Fruit fly (Drosophila melanogaster): Measurements from ENCODE around the gene CG2126.

CG2126 gene

dm6 chr3R:31758587-31759167, 17.8 kb downstream of the CG2126 start, which contains the start of gene CG2187 (continued):
- TF ChIP-seq CG7963 (GFP tag; IDR thresholded peaks at IDR 0.05; ENCODE audit: partially characterized antibody) (no peak), CG7271 (tag; optimal IDR thresholded peaks at IDR 0.05) (no peak), Xbp1 (GFP tag; optimal IDR thresholded peaks at IDR 0.05) (no peak), CG33557 (GFP tag; optimal IDR thresholded peaks at IDR 0.05) (no peak), ci (GFP tag; IDR thresholded peaks at IDR 0.05) (peak; percentile 60), CG13775 (GFP tag; optimal IDR thresholded peaks at IDR 0.05) (no peak), Fer1 (GFP tag; optimal IDR thresholded peaks at IDR 0.05) (no peak), CG12104 (GFP tag; optimal IDR thresholded peaks at IDR 0.05) (peak; percentile 12), Lhr (GFP tag; optimal IDR thresholded peaks at IDR 0.05) (no peak), CG3407 (GFP tag; optimal IDR thresholded peaks at IDR 0.05) (peak; percentile 0), Pdp1 (GFP tag; optimal IDR thresholded peaks at IDR 0.05) (peak in 1 of 2 experiments; percentile 35), gt (GFP tag; IDR thresholded peaks at IDR 0.05) (no peak), CG8765 (GFP tag; IDR thresholded peaks at IDR 0.05) (no peak), CG17385 (GFP tag; optimal IDR thresholded peaks at IDR 0.05) (peak; percentile 7), CG18599 (GFP tag; optimal IDR thresholded peaks at IDR 0.05) (peak; percentile 45), HHEX (GFP tag; optimal IDR thresholded peaks at IDR 0.05) (peak; percentile 11), cas (GFP tag; IDR thresholded peaks at IDR 0.05) (no peak), Xrp1 (GFP tag; IDR thresholded peaks at IDR 0.05) (0 out of 2 replicates have a peak, but pooled peaks have one; percentile 30), CG6813 (GFP tag; optimal IDR thresholded peaks at IDR 0.05) (peak; percentile 39), Blimp-1 (GFP tag; optimal IDR thresholded peaks at IDR 0.05) (no peak), scrt (GFP tag; optimal IDR thresholded peaks at IDR 0.05) (no peak), Dbx (GFP tag; IDR thresholded peaks at IDR 0.05) (peak; percentile 18; the same call in 1 of the 3 replicates), mirr (GFP tag; optimal IDR thresholded peaks at IDR 0.05) (peak; percentile 0), D19B (GFP tag; optimal IDR thresholded peaks at IDR 0.05) (no peak), CG15269 (tag; optimal IDR thresholded peaks at IDR 0.05) (no peak), caup (GFP tag; optimal IDR thresholded peaks at IDR 0.05; ENCODE audit: severe bottlenecking) (peak; percentile 16), pum (GFP tag; optimal IDR thresholded peaks at IDR 0.05) (no peak), CG17328 (GFP tag; IDR thresholded peaks at IDR 0.05) (peak; percentile 20; the same call in 1 of the 2 replicates), CG14441 (GFP tag; IDR thresholded peaks at IDR 0.05) (no peak), CG4707 (GFP tag; optimal IDR thresholded peaks at IDR 0.05) (peak; percentile 3), CG8924 (tag; optimal IDR thresholded peaks at IDR 0.05) (peak; percentile 6), so (GFP tag; IDR thresholded peaks at IDR 0.05) (0 out of 3 replicates have a peak, but pooled peaks have one; percentile 15), Bgb (GFP tag; IDR thresholded peaks at IDR 0.05; ENCODE audit: partially characterized antibody) (no peak), odd (GFP tag; optimal IDR thresholded peaks at IDR 0.05) (peak; percentile 14), CG6791 (GFP tag; IDR thresholded peaks at IDR 0.05; ENCODE audit: partially characterized antibody) (no peak), fru (optimal IDR thresholded peaks at IDR 0.05) (no peak), lab (GFP tag; optimal IDR thresholded peaks at IDR 0.05) (peak; percentile 60), CG12219 (GFP tag; optimal IDR thresholded peaks at IDR 0.05) (peak; percentile 9), ham (GFP tag; IDR thresholded peaks at IDR 0.05) (no peak), onecut (GFP tag; IDR thresholded peaks at IDR 0.05) (peak; percentile 20; the same call in 1 of the 2 replicates), crp (GFP tag; optimal IDR thresholded peaks at IDR 0.05) (no peak), CG10654 (GFP tag; optimal IDR thresholded peaks at IDR 0.05) (no peak), tx (GFP tag; optimal IDR thresholded peaks at IDR 0.05) (no peak), hbn (GFP tag; IDR thresholded peaks at IDR 0.05; ENCODE audit: partially characterized antibody) (no peak), HLH3B (GFP tag; IDR thresholded peaks at IDR 0.05) (peak; percentile 22; the same call in 1 of the 2 replicates), Poxn (GFP tag; IDR thresholded peaks at IDR 0.05) (no peak), dati (GFP tag; IDR thresholded peaks at IDR 0.05) (no peak), ERR (GFP tag; optimal IDR thresholded peaks at IDR 0.05) (no peak), CG11456 (GFP tag; IDR thresholded peaks at IDR 0.05) (no peak)

All from whole organism, embryonic.